Worm (Caenorhabditis elegans) whole organism, L3 larva: Measurements from ENCODE around the gene lin-31.

Experiments used
- R02D3.7 ChIP-seq: fragments of 150-350 bp; optimal IDR thresholded peaks from 2 replicates; lab custom pipeline; 2014; ENCODE audit warnings: missing biosample characterization, missing genetic modification characterization
- aly-2 ChIP-seq: fragments of 150-350 bp; optimal IDR thresholded peaks from 2 replicates; lab custom pipeline; 2014; ENCODE audit warnings: missing biosample characterization, missing genetic modification characterization
- ama-1 ChIP-seq: fragments of 150-350 bp; optimal IDR thresholded peaks from 2 replicates; lab custom pipeline; 2018
- ceh-16 ChIP-seq: sonication (generic microtip); optimal IDR thresholded peaks from 2 replicates; lab custom pipeline; 2017; ENCODE audit warnings: missing biosample characterization, missing genetic modification characterization
- ceh-28 ChIP-seq: fragments of 150-350 bp; optimal IDR thresholded peaks from 2 replicates; lab custom pipeline; 2014; ENCODE audit warnings: missing biosample characterization, missing genetic modification reagents, missing genetic modification characterization
- daf-12 ChIP-seq: fragments of 150-350 bp; optimal IDR thresholded peaks from 2 replicates; lab custom pipeline; 2014; ENCODE audit warnings: missing biosample characterization, missing genetic modification reagents, missing genetic modification characterization
- egl-27 ChIP-seq: sonication (generic microtip); optimal IDR thresholded peaks from 4 replicates; lab custom pipeline; 2017; ENCODE audit warnings: missing biosample characterization, missing genetic modification reagents, missing genetic modification characterization
- egl-5 ChIP-seq: fragments of 150-350 bp; optimal IDR thresholded peaks from 2 replicates; lab custom pipeline; 2017; ENCODE audit warnings: missing biosample characterization, missing genetic modification reagents, missing genetic modification characterization, inconsistent platforms
- fkh-10 ChIP-seq: sonication (generic microtip); optimal IDR thresholded peaks from 2 replicates; lab custom pipeline; 2017; ENCODE audit warnings: missing biosample characterization, missing genetic modification reagents, missing genetic modification characterization
- fkh-2 ChIP-seq: fragments of 150-350 bp; optimal IDR thresholded peaks from 2 replicates; lab custom pipeline; 2014; ENCODE audit warnings: missing biosample characterization, missing genetic modification reagents, missing genetic modification characterization
- hmg-11 ChIP-seq: sonication (generic microtip); optimal IDR thresholded peaks from 2 replicates; lab custom pipeline; 2016; ENCODE audit warnings: missing genetic modification characterization, missing compliant biosample characterization
- jun-1 ChIP-seq: fragments of 150-350 bp; optimal IDR thresholded peaks from 2 replicates; lab custom pipeline; 2014; ENCODE audit warnings: missing biosample characterization, missing genetic modification reagents, missing genetic modification characterization
- lin-39 ChIP-seq: fragments of 150-350 bp; optimal IDR thresholded peaks from 2 replicates; lab custom pipeline; 2018; ENCODE audit warnings: missing biosample characterization, missing genetic modification reagents, missing genetic modification characterization
- lsy-12 ChIP-seq: sonication (generic microtip); optimal IDR thresholded peaks from 2 replicates; lab custom pipeline; 2016; ENCODE audit warnings: mild to moderate bottlenecking, missing genetic modification characterization, missing compliant biosample characterization
- mml-1 ChIP-seq: fragments of 150-350 bp; sonication (generic microtip); optimal IDR thresholded peaks from 3 replicates; lab custom pipeline; 2014; ENCODE audit warnings: missing biosample characterization, missing genetic modification characterization
- nfya-1 ChIP-seq: sonication (generic microtip); optimal IDR thresholded peaks from 2 replicates; lab custom pipeline; 2017; ENCODE audit warnings: missing genetic modification characterization, mild to moderate bottlenecking, missing compliant biosample characterization, antibody characterized with exemption, moderate library complexity; ENCODE audit not compliant: insufficient read depth
- nhr-12 ChIP-seq: fragments of 150-350 bp; optimal IDR thresholded peaks from 2 replicates; lab custom pipeline; 2014; ENCODE audit warnings: missing biosample characterization, missing genetic modification characterization
- nhr-23 ChIP-seq: fragments of 150-350 bp; optimal IDR thresholded peaks from 2 replicates; lab custom pipeline; 2014; ENCODE audit warnings: missing biosample characterization, missing genetic modification reagents, missing genetic modification characterization
- nhr-43 ChIP-seq: sonication (generic microtip); optimal IDR thresholded peaks from 2 replicates; lab custom pipeline; 2016; ENCODE audit warnings: mild to moderate bottlenecking, missing genetic modification characterization, missing compliant biosample characterization; ENCODE audit not compliant: poor library complexity, severe bottlenecking
- nhr-67 ChIP-seq: fragments of 150-350 bp; optimal IDR thresholded peaks from 2 replicates; lab custom pipeline; 2014; ENCODE audit warnings: missing biosample characterization, missing genetic modification characterization
- pqm-1 ChIP-seq: fragments of 150-350 bp; optimal IDR thresholded peaks from 2 replicates; lab custom pipeline; 2017; ENCODE audit warnings: missing biosample characterization, missing genetic modification characterization, inconsistent platforms
- sea-2 ChIP-seq: fragments of 150-350 bp; sonication (generic microtip); optimal IDR thresholded peaks from 4 replicates; lab custom pipeline; 2014; ENCODE audit warnings: missing biosample characterization, missing genetic modification reagents, missing genetic modification characterization
- snpc-4 ChIP-seq: fragments of 150-350 bp; optimal IDR thresholded peaks from 2 replicates; lab custom pipeline; 2014; ENCODE audit warnings: missing biosample characterization, missing genetic modification characterization
- tbx-2 ChIP-seq: sonication (generic microtip); optimal IDR thresholded peaks from 2 replicates; lab custom pipeline; 2016; ENCODE audit warnings: mild to moderate bottlenecking, missing genetic modification characterization, missing compliant biosample characterization
- unc-39 ChIP-seq: sonication (generic microtip); optimal IDR thresholded peaks from 4 replicates; lab custom pipeline; 2017; ENCODE audit warnings: missing biosample characterization, missing genetic modification characterization
- unc-62 ChIP-seq: fragments of 150-350 bp; sonication (generic microtip); optimal IDR thresholded peaks from 4 replicates; lab custom pipeline; 2014; ENCODE audit warnings: missing biosample characterization, missing genetic modification reagents, missing genetic modification characterization
- ztf-4 ChIP-seq: fragments of 150-350 bp; optimal IDR thresholded peaks from 2 replicates; lab custom pipeline; 2014; ENCODE audit warnings: missing biosample characterization, missing genetic modification characterization

Gene lin-31

ce11 chrII:3958673-3959299 lies 23.6 kb upstream of the lin-31 start (continued):
- no peak for TF ChIP-seq nhr-12 (tag; lab: Kevin White, UChicago)

DNA sequence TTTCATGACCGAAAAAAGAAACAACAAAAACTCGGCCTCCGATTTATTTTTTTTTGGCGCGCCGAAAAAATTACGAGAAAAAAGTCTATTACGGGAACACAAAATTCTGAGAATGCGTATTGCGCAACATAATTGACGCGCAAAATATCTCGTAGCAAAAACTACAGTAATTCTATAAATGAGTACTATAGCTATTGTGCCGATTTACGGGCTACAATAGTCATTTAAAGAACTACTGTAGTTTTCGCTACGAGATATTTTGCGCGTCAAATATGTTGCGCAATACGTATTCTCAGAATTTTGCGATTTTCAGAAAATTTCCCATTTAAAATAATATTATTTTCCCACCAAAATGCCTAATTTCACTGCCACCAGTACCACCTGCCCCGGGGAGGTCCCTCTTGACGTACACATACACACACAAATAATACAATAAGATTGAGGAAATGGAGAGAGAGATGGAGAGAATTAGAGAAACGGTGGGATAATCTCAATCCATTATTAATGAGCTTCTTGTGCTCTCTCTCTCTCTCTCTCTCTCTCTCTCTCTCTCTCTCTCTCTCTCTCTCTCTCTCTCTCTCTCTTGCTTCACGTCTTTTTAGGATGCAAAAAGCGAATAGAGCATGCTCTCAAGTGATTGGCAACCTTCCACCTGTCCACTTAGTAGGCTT lies 22.8 kb upstream of the lin-31 start:
- TF ChIP-seq sea-2 (GFP tag; lab: Kevin White, UChicago) (peak; percentile 91), jun-1 (tag; lab: Kevin White, UChicago) (no peak), nfya-1 (tag; lab: Kevin White, UChicago) (peak; percentile 10)

- TF ChIP-seq ceh-16 (tag; lab: Kevin White, UChicago) (no peak), fkh-10 (GFP tag; lab: Kevin White, UChicago) (peak; percentile 24), unc-62 (GFP tag; lab: Kevin White, UChicago) (no peak), nhr-12 (tag; lab: Kevin White, UChicago) (no peak), pqm-1 (tag; lab: Kevin White, UChicago) (no peak), jun-1 (tag; lab: Kevin White, UChicago) (no peak), nhr-67 (tag; lab: Kevin White, UChicago) (no peak), daf-12 (no peak), nfya-1 (tag; lab: Kevin White, UChicago) (peak; percentile 47), egl-27 (tag; lab: Kevin White, UChicago) (no peak)
- TF ChIP-seq, all 47 proteins: peak for 2
These were observed 22.1 kb upstream of the lin-31 start for ce11 chrII:3960276-3960675.

- peak; percentile 9 for TF ChIP-seq ama-1 (lab: Kevin White, UChicago)
- TF ChIP-seq nfya-1 (tag; lab: Kevin White, UChicago), result peak; percentile 58
- no peak for TF ChIP-seq nhr-23 (tag; lab: Kevin White, UChicago)
- peak; percentile 49 for TF ChIP-seq lin-39 (tag; lab: Kevin White, UChicago)
- TF ChIP-seq, all 47 proteins: peak for 3
These were observed 21.1 kb upstream of the lin-31 start for ce11 chrII:3961256-3961655.

DNA sequence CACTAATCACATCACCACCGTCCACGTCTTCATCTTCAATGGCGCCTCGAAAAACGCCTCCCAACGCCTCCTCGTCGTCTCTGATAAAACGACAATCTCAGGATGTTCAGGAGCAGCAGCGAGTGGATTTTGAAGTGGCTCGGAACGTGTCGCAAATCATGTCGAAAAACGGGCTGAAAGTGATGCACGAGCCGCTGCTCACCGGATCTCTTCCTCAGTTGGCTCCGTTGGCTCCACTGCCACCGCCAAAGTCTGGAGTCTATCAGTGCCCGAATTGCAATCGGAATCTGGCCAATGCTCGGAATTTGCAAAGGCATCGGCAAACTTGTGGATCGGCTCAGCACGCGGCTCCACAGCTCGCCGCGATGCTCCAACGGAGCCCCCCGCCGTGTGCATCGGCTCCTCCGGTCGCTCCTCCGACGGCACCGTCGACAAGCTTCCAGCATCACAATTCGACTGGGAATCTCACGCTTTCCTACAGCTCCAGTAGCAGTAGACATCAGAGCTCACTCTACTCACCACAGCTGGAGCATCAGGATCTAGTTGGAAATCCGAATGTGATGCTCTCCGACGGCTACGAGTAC lies 18.0 kb upstream of the lin-31 start:
- no peak for TF ChIP-seq unc-39 (tag; lab: Kevin White, UChicago)
- no peak for TF ChIP-seq fkh-2 (tag; lab: Kevin White, UChicago)
- TF ChIP-seq mml-1, result no peak
- TF ChIP-seq tbx-2, result no peak
- TF ChIP-seq lsy-12 (tag; lab: Kevin White, UChicago), result no peak
- TF ChIP-seq aly-2 (tag; lab: Kevin White, UChicago), result no peak
- no peak for TF ChIP-seq snpc-4
- TF ChIP-seq hmg-11 (tag; lab: Kevin White, UChicago), result no peak
- no peak for TF ChIP-seq egl-5 (tag; lab: Kevin White, UChicago)

DNA sequence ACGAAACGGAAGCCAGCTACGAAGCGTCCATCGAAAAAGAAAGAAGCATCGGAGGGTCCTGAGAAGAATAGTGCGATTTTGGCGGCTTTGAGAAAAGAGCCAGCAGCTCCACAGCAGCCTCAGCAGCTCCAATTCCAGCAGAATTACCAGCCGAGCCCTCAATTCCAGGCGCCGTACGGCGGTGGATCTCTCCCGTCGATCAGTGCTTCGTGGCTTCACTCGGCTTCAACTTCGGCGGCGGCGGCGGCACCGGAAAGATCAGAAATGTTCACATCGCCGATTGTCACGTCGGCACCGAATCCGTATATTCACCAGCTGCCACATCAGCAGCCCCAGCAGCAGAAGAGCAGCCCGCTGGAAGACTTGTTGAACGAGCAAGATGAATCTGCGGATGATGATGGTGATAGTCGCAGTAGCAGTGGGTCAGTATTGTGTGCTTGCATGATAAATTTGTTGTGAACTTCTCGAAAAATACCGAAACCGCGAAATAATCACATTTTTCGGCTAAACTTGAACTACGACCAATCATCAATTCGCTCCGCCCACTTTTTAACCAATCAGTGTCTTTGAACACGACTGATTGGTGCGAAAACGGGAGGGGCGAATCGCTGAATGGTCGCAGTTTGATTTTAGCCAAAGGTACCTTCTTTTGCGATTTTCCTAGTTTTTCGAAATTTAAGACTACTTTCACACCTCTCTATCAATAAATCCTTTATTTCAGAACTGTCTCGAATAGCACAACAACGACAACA lies 16.5 kb upstream of the lin-31 start:
- peak; percentile 95 for TF ChIP-seq nfya-1 (tag; lab: Kevin White, UChicago)
- no peak for TF ChIP-seq nhr-23 (tag; lab: Kevin White, UChicago)
- TF ChIP-seq nhr-43 (tag; lab: Kevin White, UChicago), result no peak
- TF ChIP-seq R02D3.7 (tag; lab: Kevin White, UChicago), result no peak
- no peak for TF ChIP-seq nhr-67 (tag; lab: Kevin White, UChicago)
- no peak for TF ChIP-seq ceh-28 (tag; lab: Kevin White, UChicago)
- no peak for TF ChIP-seq ztf-4 (tag; lab: Kevin White, UChicago)
- TF ChIP-seq, all 47 proteins: peak for 1
